Worm (Caenorhabditis elegans): Measurements from ENCODE around the gene B0554.4.

DNA sequence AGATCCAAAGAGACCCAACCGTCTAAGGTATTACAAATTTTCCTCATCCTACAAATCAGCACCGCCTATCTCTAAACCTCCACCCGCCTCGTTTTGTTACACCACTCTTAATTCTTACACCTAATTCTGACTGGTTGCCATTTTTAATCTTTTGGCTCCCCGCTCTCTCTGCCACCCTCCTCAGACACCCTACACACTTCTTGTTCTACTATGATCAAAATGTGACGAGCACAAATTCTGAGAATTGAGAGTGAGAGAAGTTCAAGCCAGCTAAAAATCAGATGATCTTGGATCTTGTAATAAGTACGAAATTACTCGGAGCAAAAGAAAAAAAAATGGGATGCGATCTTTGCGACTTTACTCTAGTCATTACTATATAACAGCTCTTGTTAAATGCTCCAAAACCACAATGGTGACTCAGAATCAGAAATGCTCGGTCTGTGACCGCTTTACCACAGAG lies 24.7 kb upstream of the B0554.4 start, which contains the start of gene nhr-252:
- TF ChIP-seq madf-10 (tag; optimal IDR thresholded peaks at IDR 0.05), result no peak
- no peak for TF ChIP-seq unc-130 (GFP tag; optimal IDR thresholded peaks at IDR 0.05)
- TF ChIP-seq ztf-28 (GFP tag; IDR thresholded peaks at IDR 0.05), result no peak
- TF ChIP-seq unc-62 (GFP tag; optimal IDR thresholded peaks at IDR 0.05), result no peak
- no peak for TF ChIP-seq let-526 (GFP tag; IDR thresholded peaks at IDR 0.05)
- TF ChIP-seq bed-2 (GFP tag; IDR thresholded peaks at IDR 0.05), result no peak
- TF ChIP-seq F23B12.7 (tag; optimal IDR thresholded peaks at IDR 0.05; ENCODE audit: insufficient read depth), result no peak
- TF ChIP-seq ztf-26 (tag; optimal IDR thresholded peaks at IDR 0.05), result no peak
- TF ChIP-seq aptf-3 (GFP tag; IDR thresholded peaks at IDR 0.05), result no peak
- TF ChIP-seq B0035.1 (tag; optimal IDR thresholded peaks at IDR 0.05), result no peak
